Worm (Caenorhabditis elegans) whole organism, early embryonic: Measurements from ENCODE around the gene kgb-2.
A peak's percentile ranks its signal among the peaks of the same experiment; 100 is the strongest.

ENCODE experiments used
- B0310.2 ChIP-seq: sonication (generic microtip); optimal IDR thresholded peaks from 2 replicates; lab custom pipeline; 2016; ENCODE audit warnings: mild to moderate bottlenecking, missing genetic modification characterization, missing compliant biosample characterization
- F13C5.2 ChIP-seq: sonication (generic microtip); optimal IDR thresholded peaks from 2 replicates; lab custom pipeline; 2017; ENCODE audit warnings: mild to moderate bottlenecking, missing genetic modification characterization, inconsistent platforms, missing compliant biosample characterization
- aly-1 ChIP-seq: sonication (generic microtip); optimal IDR thresholded peaks from 2 replicates; lab custom pipeline; 2016; ENCODE audit warnings: missing genetic modification characterization, missing compliant biosample characterization
- ama-1 ChIP-seq: fragments of 150-350 bp; optimal IDR thresholded peaks from 2 replicates; lab custom pipeline; 2014
- ceh-13 ChIP-seq: fragments of 200-800 bp; sonication (Bioruptor generic); optimal IDR thresholded peaks from 2 replicates; lab custom pipeline; 2018; ENCODE audit warnings: mild to moderate bottlenecking, missing genetic modification characterization, missing compliant biosample characterization
- ceh-36 ChIP-seq: sonication (generic microtip); optimal IDR thresholded peaks from 2 replicates; lab custom pipeline; 2016; ENCODE audit warnings: missing genetic modification characterization, inconsistent platforms, missing compliant biosample characterization
- ets-7 ChIP-seq: sonication (generic microtip); optimal IDR thresholded peaks from 2 replicates; lab custom pipeline; 2016; ENCODE audit warnings: missing genotype, missing genetic modification characterization, missing compliant biosample characterization
- flt-1 ChIP-seq: fragments of 200-800 bp; sonication (Bioruptor generic); IDR thresholded peaks from 2 replicates; pipeline ENCODE4 v1.3.6; 2022; ENCODE audit warnings: missing genetic modification characterization, missing compliant biosample characterization
- hmbx-1 ChIP-seq: sonication (generic microtip); optimal IDR thresholded peaks from 2 replicates; lab custom pipeline; 2016; ENCODE audit warnings: mild to moderate bottlenecking, missing genetic modification characterization, missing compliant biosample characterization
- hmg-4 ChIP-seq: fragments of 200-800 bp; sonication (Bioruptor generic); optimal IDR thresholded peaks from 2 replicates; lab custom pipeline; 2018; ENCODE audit warnings: mild to moderate bottlenecking, missing genetic modification characterization, missing compliant biosample characterization
- hnd-1 ChIP-seq: sonication (generic microtip); optimal IDR thresholded peaks from 2 replicates; lab custom pipeline; 2016; ENCODE audit warnings: missing genetic modification characterization, missing compliant biosample characterization
- pes-1 ChIP-seq: fragments of 200-800 bp; sonication (Bioruptor generic); IDR thresholded peaks from 2 replicates; pipeline ENCODE4 v1.3.6; 2022; ENCODE audit warnings: missing genetic modification reagents, missing genetic modification characterization, missing compliant biosample characterization
- scrt-1 ChIP-seq: fragments of 200-800 bp; sonication (Bioruptor generic); IDR thresholded peaks from 2 replicates; pipeline ENCODE4 v1.3.6; 2022; ENCODE audit warnings: missing genetic modification characterization, missing compliant biosample characterization
- sea-1 ChIP-seq: fragments of 200-800 bp; sonication (Bioruptor generic); conservative IDR thresholded peaks from 2 replicates; pipeline ENCODE4 v1.3.6; 2022; ENCODE audit warnings: missing genetic modification characterization, missing compliant biosample characterization
- tbx-11 ChIP-seq: fragments of 200-800 bp; sonication (Bioruptor generic); IDR thresholded peaks from 2 replicates; pipeline ENCODE4 v1.3.6; 2022; ENCODE audit warnings: missing genetic modification characterization, missing compliant biosample characterization
- tbx-37 ChIP-seq: fragments of 200-800 bp; sonication (Bioruptor generic); conservative IDR thresholded peaks from 2 replicates; pipeline ENCODE4 v1.3.6; 2022; ENCODE audit warnings: missing genetic modification reagents, missing genetic modification characterization, missing compliant biosample characterization
- tra-4 ChIP-seq: sonication (generic microtip); optimal IDR thresholded peaks from 2 replicates; lab custom pipeline; 2017; ENCODE audit warnings: missing genetic modification characterization, missing compliant biosample characterization

The kgb-2 gene

DNA sequence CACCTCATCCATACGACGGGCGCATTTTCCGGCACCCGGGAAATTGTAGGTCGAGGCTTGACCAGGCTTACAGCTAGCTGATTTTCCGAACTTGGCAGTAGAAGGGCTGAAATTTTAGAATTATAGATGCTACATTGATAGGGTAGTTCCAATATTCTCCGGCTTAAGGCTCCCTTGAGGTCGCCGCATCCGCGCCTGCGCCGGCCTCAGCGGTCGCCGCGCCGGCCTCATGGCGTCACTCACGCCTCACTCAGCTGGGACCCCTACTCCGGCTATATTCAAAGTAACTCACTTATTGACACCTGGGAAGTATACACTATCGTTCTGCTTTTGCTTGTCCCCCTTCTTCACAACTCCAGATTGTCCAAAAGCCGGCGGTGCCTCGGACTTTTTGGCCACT, 2.5 kb upstream of the kgb-2 start:
- TF ChIP-seq tra-4 (tag; lab: Kevin White, UChicago): no peak
- TF ChIP-seq sea-1 (GFP tag; lab: Robert Waterston, UW): no peak
- no peak for TF ChIP-seq scrt-1 (GFP tag; lab: Robert Waterston, UW)
- no peak for TF ChIP-seq B0310.2 (tag; lab: Kevin White, UChicago)
- TF ChIP-seq flt-1 (GFP tag; lab: Robert Waterston, UW): no peak

- TF ChIP-seq tbx-11 (GFP tag; lab: Robert Waterston, UW) (no peak), ceh-36 (tag; lab: Kevin White, UChicago) (peak; percentile 89)
Observed at ce11 chrIV:3608547-3609222, 2.1 kb downstream of the kgb-2 start.

DNA sequence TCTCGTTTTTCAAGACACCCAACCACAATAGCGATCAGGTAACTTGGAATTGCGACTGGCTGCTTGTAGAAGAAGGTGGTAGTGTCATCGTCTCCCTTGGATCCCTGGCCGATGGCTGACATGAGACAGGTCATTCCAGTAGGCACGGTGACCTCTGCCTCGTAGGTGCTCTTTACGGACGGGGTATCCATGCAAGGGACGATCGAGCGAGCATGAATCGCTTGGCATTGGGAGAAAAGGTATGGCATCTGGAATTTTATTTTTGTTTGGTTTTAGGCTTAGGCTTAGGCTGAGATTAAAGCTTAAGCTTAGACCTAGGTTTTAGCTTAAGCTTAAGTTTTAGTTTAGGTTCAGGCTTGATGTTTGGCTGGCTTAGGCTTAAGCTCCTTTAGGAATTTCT, 4.4 kb downstream of the kgb-2 start:
- TF ChIP-seq tbx-37 (GFP tag; lab: Robert Waterston, UW) (no peak), flt-1 (GFP tag; lab: Robert Waterston, UW) (no peak), ceh-36 (tag; lab: Kevin White, UChicago) (no peak), hmbx-1 (tag; lab: Kevin White, UChicago) (no peak), ama-1 (lab: Kevin White, UChicago) (no peak), F13C5.2 (tag; lab: Kevin White, UChicago) (no peak), aly-1 (tag; lab: Kevin White, UChicago) (no peak), ceh-13 (GFP tag; lab: Kevin White, UChicago) (no peak), tra-4 (tag; lab: Kevin White, UChicago) (no peak), pes-1 (GFP tag; lab: Robert Waterston, UW) (no peak), ets-7 (tag; lab: Kevin White, UChicago) (no peak), B0310.2 (tag; lab: Kevin White, UChicago) (no peak), hmg-4 (no peak), tbx-11 (GFP tag; lab: Robert Waterston, UW) (no peak), sea-1 (GFP tag; lab: Robert Waterston, UW) (no peak), hnd-1 (tag; lab: Kevin White, UChicago) (no peak), scrt-1 (GFP tag; lab: Robert Waterston, UW) (no peak)

- TF ChIP-seq flt-1 (GFP tag; lab: Robert Waterston, UW) (no peak), hmbx-1 (tag; lab: Kevin White, UChicago) (no peak), tbx-37 (GFP tag; lab: Robert Waterston, UW) (no peak), ama-1 (lab: Kevin White, UChicago) (no peak), sea-1 (GFP tag; lab: Robert Waterston, UW) (no peak), tra-4 (tag; lab: Kevin White, UChicago) (no peak), B0310.2 (tag; lab: Kevin White, UChicago) (no peak), ets-7 (tag; lab: Kevin White, UChicago) (no peak)
Observed at ce11 chrIV:3611845-3612244, 5.3 kb downstream of the kgb-2 start.

- TF ChIP-seq tra-4 (tag; lab: Kevin White, UChicago) (no peak), flt-1 (GFP tag; lab: Robert Waterston, UW) (no peak), tbx-11 (GFP tag; lab: Robert Waterston, UW) (no peak), ets-7 (tag; lab: Kevin White, UChicago) (no peak), ama-1 (lab: Kevin White, UChicago) (no peak), pes-1 (GFP tag; lab: Robert Waterston, UW) (no peak), hnd-1 (tag; lab: Kevin White, UChicago) (no peak), ceh-36 (tag; lab: Kevin White, UChicago) (no peak), hmg-4 (no peak), B0310.2 (tag; lab: Kevin White, UChicago) (no peak), hmbx-1 (tag; lab: Kevin White, UChicago) (no peak), ceh-13 (GFP tag; lab: Kevin White, UChicago) (no peak), scrt-1 (GFP tag; lab: Robert Waterston, UW) (no peak), sea-1 (GFP tag; lab: Robert Waterston, UW) (no peak), aly-1 (tag; lab: Kevin White, UChicago) (no peak), F13C5.2 (tag; lab: Kevin White, UChicago) (no peak), tbx-37 (GFP tag; lab: Robert Waterston, UW) (no peak)
Observed at ce11 chrIV:3613022-3613605, 6.5 kb downstream of the kgb-2 start, which contains the start of gene ltah-1.2. ltah-1.2 (minus strand) TSS chrIV:3613072.

ce11 chrIV:3618719-3619118, 12.1 kb downstream of the kgb-2 start:
- no peak for TF ChIP-seq pes-1 (GFP tag; lab: Robert Waterston, UW)
- no peak for TF ChIP-seq flt-1 (GFP tag; lab: Robert Waterston, UW)
- TF ChIP-seq tbx-37 (GFP tag; lab: Robert Waterston, UW): no peak
- no peak for TF ChIP-seq F13C5.2 (tag; lab: Kevin White, UChicago)

DNA sequence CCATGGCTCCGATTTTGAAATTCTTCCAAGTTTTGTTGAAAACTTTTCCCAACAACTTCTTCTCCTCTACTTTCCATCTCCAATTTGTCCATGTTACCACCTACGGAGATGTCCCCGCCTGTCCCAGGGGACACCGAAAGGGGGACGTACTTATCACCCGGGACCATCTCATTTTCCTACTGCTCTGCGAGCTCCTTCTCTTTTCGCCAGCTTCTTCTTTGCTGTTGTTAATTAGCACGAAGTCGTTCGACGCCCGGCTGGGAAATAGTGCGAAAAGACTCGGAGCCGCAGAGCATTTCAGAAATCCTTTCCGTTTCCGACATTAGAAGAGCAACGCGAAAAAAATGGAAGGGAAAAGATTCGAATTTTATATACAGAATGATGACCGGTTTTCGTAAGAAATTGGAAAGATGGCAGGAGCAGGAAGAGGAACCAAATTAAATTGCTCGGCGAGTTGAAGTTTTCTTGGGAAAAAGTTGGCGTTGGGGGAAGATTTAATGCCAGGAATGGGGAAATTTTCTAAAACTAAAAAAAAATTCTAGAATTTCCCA, 15.3 kb downstream of the kgb-2 start:
- TF ChIP-seq ceh-36 (tag; lab: Kevin White, UChicago) (no peak), tbx-11 (GFP tag; lab: Robert Waterston, UW) (no peak), pes-1 (GFP tag; lab: Robert Waterston, UW) (no peak), flt-1 (GFP tag; lab: Robert Waterston, UW) (no peak), hmbx-1 (tag; lab: Kevin White, UChicago) (no peak), hnd-1 (tag; lab: Kevin White, UChicago) (no peak), tbx-37 (GFP tag; lab: Robert Waterston, UW) (no peak), sea-1 (GFP tag; lab: Robert Waterston, UW) (no peak), F13C5.2 (tag; lab: Kevin White, UChicago) (no peak)
